Fruit fly (Drosophila melanogaster): ENCODE data around the gene CG15412.

Gene CG15412

DNA sequence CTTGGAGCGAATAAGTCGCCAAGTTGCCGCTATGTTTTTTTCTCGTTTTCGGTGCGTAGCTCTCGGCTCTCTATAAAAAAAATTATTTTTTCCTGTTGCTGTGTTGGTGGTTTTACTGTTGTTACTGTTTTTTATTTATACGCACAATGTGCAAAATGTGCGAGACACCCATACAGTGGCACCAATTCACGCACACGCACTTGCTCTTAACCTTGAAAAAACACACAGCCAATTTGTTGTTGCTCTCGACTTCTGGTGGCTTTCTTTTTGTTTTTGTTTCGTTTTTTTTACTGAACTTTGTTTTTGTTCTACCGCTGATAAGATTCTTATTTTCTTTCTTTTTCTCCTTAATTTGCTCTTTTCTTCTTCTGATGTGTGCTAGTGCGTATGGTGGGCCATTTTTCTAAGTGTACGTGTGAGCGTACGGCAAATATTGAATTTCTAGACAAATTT is 19.3 kb downstream of the CG15412 start (continued):
- no peak for TF ChIP-seq Ets21C (GFP tag; optimal IDR thresholded peaks at IDR 0.05)
- TF ChIP-seq Smox (GFP tag; optimal IDR thresholded peaks at IDR 0.05) = no peak
- TF ChIP-seq CG8319 (GFP tag; optimal IDR thresholded peaks at IDR 0.05) = peak; percentile 4
- TF ChIP-seq CG10669 (GFP tag; optimal IDR thresholded peaks at IDR 0.05) = peak; percentile 69
- TF ChIP-seq CG6792 (GFP tag; optimal IDR thresholded peaks at IDR 0.05) = peak; percentile 31
- TF ChIP-seq ss (GFP tag; optimal IDR thresholded peaks at IDR 0.05) = peak; percentile 98 to 99
- peak; percentile 61 for TF ChIP-seq Lpt (GFP tag; optimal IDR thresholded peaks at IDR 0.05)
- TF ChIP-seq Sox102F (GFP tag; optimal IDR thresholded peaks at IDR 0.05) = no peak
- peak; percentile 78 for TF ChIP-seq CG3032 (tag; optimal IDR thresholded peaks at IDR 0.05)
- TF ChIP-seq fd59A (GFP tag; optimal IDR thresholded peaks at IDR 0.05) = peak; percentile 47

DNA sequence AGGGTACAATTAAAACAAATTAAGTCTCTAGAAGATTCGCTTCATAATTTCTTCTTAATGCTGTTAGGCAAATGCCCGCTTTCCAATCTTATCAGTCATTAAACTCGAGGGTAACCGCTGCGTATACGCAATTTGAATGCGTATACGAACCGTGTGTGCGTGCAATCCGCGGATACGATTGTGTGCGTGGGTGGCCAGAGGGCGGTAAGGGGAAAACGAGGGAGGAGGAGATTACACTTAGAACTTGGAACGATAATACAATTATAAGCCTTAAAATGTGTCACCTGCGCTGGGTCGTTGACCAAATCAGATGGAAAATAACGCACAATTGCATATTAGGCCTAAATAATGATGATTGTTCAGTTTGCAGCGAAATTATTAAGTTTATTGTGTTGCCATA is 19.7 kb downstream of the CG15412 start:
- TF ChIP-seq CG11762 (GFP tag; optimal IDR thresholded peaks at IDR 0.05; ENCODE audit: insufficient read depth) = no peak
- no peak for TF ChIP-seq Met (GFP tag; optimal IDR thresholded peaks at IDR 0.05)
- no peak for TF ChIP-seq cyc (GFP tag; optimal IDR thresholded peaks at IDR 0.05)

- TF ChIP-seq CG6808 (GFP tag; optimal IDR thresholded peaks at IDR 0.05) (peak; percentile 95), CG10669 (GFP tag; optimal IDR thresholded peaks at IDR 0.05) (peak; percentile 97), CG6854 (GFP tag; optimal IDR thresholded peaks at IDR 0.05) (peak; percentile 97), lz (GFP tag; optimal IDR thresholded peaks at IDR 0.05) (peak; percentile 98), Sox14 (GFP tag; optimal IDR thresholded peaks at IDR 0.05) (peak; percentile 98), Hr38 (GFP tag; optimal IDR thresholded peaks at IDR 0.05) (no peak), CG11902 (GFP tag; optimal IDR thresholded peaks at IDR 0.05) (peak; percentile 92), CG32006 (GFP tag; optimal IDR thresholded peaks at IDR 0.05) (peak; percentile 100), cyc (GFP tag; optimal IDR thresholded peaks at IDR 0.05) (peak; percentile 96), Blimp-1 (GFP tag; optimal IDR thresholded peaks at IDR 0.05) (peak; percentile 90), dac (GFP tag; optimal IDR thresholded peaks at IDR 0.05) (peak; percentile 99), CG16779 (tag; optimal IDR thresholded peaks at IDR 0.05) (peak; percentile 97), achi (GFP tag; optimal IDR thresholded peaks at IDR 0.05) (peak; percentile 98), Eip75B (GFP tag; optimal IDR thresholded peaks at IDR 0.05) (peak; percentile 98), fd59A (GFP tag; optimal IDR thresholded peaks at IDR 0.05) (peak; percentile 98), CG3032 (tag; optimal IDR thresholded peaks at IDR 0.05) (peak; percentile 98), spab (GFP tag; optimal IDR thresholded peaks at IDR 0.05) (peak; percentile 97), salr (GFP tag; optimal IDR thresholded peaks at IDR 0.05) (peak; percentile 93 to 99), fd85E (GFP tag; optimal IDR thresholded peaks at IDR 0.05) (peak; percentile 92), CG8632 (GFP tag; optimal IDR thresholded peaks at IDR 0.05) (peak; percentile 99), topi (GFP tag; optimal IDR thresholded peaks at IDR 0.05) (peak; percentile 98), fkh (GFP tag; optimal IDR thresholded peaks at IDR 0.05) (peak; percentile 98), CG15336 (GFP tag; IDR thresholded peaks at IDR 0.05) (peak; percentile 99), ss (GFP tag; optimal IDR thresholded peaks at IDR 0.05) (peak; percentile 96 to 97), eg (GFP tag; IDR thresholded peaks at IDR 0.05) (peak; percentile 98), CG4318 (GFP tag; optimal IDR thresholded peaks at IDR 0.05) (peak; percentile 99), Ets21C (GFP tag; optimal IDR thresholded peaks at IDR 0.05) (peak; percentile 92), Smox (GFP tag; optimal IDR thresholded peaks at IDR 0.05) (peak; percentile 98), vri (GFP tag; optimal IDR thresholded peaks at IDR 0.05) (peak; percentile 93), Met (GFP tag; optimal IDR thresholded peaks at IDR 0.05) (peak; percentile 98), CG9139 (GFP tag; optimal IDR thresholded peaks at IDR 0.05) (peak; percentile 94), Hr4 (GFP tag; optimal IDR thresholded peaks at IDR 0.05) (peak; percentile 98), Sox102F (GFP tag; optimal IDR thresholded peaks at IDR 0.05) (peak; percentile 98), Eip78C (GFP tag) (peak; percentile 100), Ets96B (tag; optimal IDR thresholded peaks at IDR 0.05) (peak; percentile 99), CG11294 (GFP tag; IDR thresholded peaks at IDR 0.05) (peak; percentile 95), CG8319 (GFP tag; optimal IDR thresholded peaks at IDR 0.05) (peak; percentile 96), esn (GFP tag; optimal IDR thresholded peaks at IDR 0.05) (peak; percentile 99), CG8119 (GFP tag; IDR thresholded peaks at IDR 0.05) (peak; percentile 99), svp (GFP tag) (peak; percentile 99), acj6 (GFP tag; optimal IDR thresholded peaks at IDR 0.05) (peak; percentile 99)
Measured at dm6 chr2L:3354642-3355380, 20.7 kb downstream of the CG15412 start, which contains the start of gene E23. Gene E23, minus strand, starts transcription at chr2L:3354829.
